Worm (Caenorhabditis elegans) whole organism, L3 larva: Measurements from ENCODE around the gene sru-17.

Experiments
- ZK546.5 ChIP-seq: sonication (generic microtip); optimal IDR thresholded peaks from 2 replicates; lab custom pipeline; 2017; ENCODE audit warnings: missing biosample characterization, missing genetic modification characterization
- ama-1 ChIP-seq: fragments of 150-350 bp; optimal IDR thresholded peaks from 2 replicates; lab custom pipeline; 2018
- ceh-16 ChIP-seq: sonication (generic microtip); optimal IDR thresholded peaks from 2 replicates; lab custom pipeline; 2017; ENCODE audit warnings: missing biosample characterization, missing genetic modification characterization
- daf-12 ChIP-seq: fragments of 150-350 bp; optimal IDR thresholded peaks from 2 replicates; lab custom pipeline; 2014; ENCODE audit warnings: missing biosample characterization, missing genetic modification reagents, missing genetic modification characterization
- fkh-10 ChIP-seq: sonication (generic microtip); optimal IDR thresholded peaks from 2 replicates; lab custom pipeline; 2017; ENCODE audit warnings: missing biosample characterization, missing genetic modification reagents, missing genetic modification characterization
- nhr-11 ChIP-seq: fragments of 150-350 bp; optimal IDR thresholded peaks from 2 replicates; lab custom pipeline; 2014; ENCODE audit warnings: missing biosample characterization, missing genetic modification characterization
- nhr-76 ChIP-seq: fragments of 150-350 bp; sonication (generic microtip); optimal IDR thresholded peaks from 5 replicates; lab custom pipeline; 2014; ENCODE audit warnings: missing biosample characterization, missing genetic modification characterization
- sea-2 ChIP-seq: fragments of 150-350 bp; sonication (generic microtip); optimal IDR thresholded peaks from 4 replicates; lab custom pipeline; 2014; ENCODE audit warnings: missing biosample characterization, missing genetic modification reagents, missing genetic modification characterization
- unc-62 ChIP-seq: fragments of 150-350 bp; sonication (generic microtip); optimal IDR thresholded peaks from 4 replicates; lab custom pipeline; 2014; ENCODE audit warnings: missing biosample characterization, missing genetic modification reagents, missing genetic modification characterization
- zag-1 ChIP-seq: fragments of 150-350 bp; optimal IDR thresholded peaks from 2 replicates; lab custom pipeline; 2014; ENCODE audit warnings: missing biosample characterization, missing genetic modification characterization
- ztf-11 ChIP-seq: fragments of 150-350 bp; optimal IDR thresholded peaks from 2 replicates; lab custom pipeline; 2014; ENCODE audit warnings: missing biosample characterization, missing genetic modification characterization

ce11 chrIV:12542011-12542410, 36.5 kb downstream of the sru-17 start, which contains the start of gene ham-1:
- no peak for TF ChIP-seq ceh-16 (tag; lab: Kevin White, UChicago)
- no peak for TF ChIP-seq zag-1 (tag; lab: Kevin White, UChicago)
- TF ChIP-seq sea-2 (GFP tag; lab: Kevin White, UChicago), result no peak
- TF ChIP-seq ZK546.5 (tag; lab: Kevin White, UChicago), result no peak
- TF ChIP-seq unc-62 (GFP tag; lab: Kevin White, UChicago), result no peak
- no peak for TF ChIP-seq nhr-76 (tag; lab: Kevin White, UChicago)
- no peak for TF ChIP-seq ama-1 (lab: Kevin White, UChicago)
- TF ChIP-seq fkh-10 (GFP tag; lab: Kevin White, UChicago), result no peak
- TF ChIP-seq daf-12 (tag; lab: Kevin White, UChicago), result no peak
- TF ChIP-seq nhr-11 (tag; lab: Kevin White, UChicago), result no peak
- no peak for TF ChIP-seq ztf-11 (tag; lab: Kevin White, UChicago)
